Fruit fly (Drosophila melanogaster) whole organism, embryonic: ENCODE results near the gene ocn.
A peak's percentile ranks its signal among the peaks of the same experiment; 100 is the strongest.

Experiments
- Bgb ChIP-seq: fragments of 200-800 bp; sonication (Bioruptor generic); IDR thresholded peaks from 2 replicates; pipeline ENCODE4 v1.3.6; 2022; ENCODE audit warnings: missing biosample characterization, missing genetic modification characterization; ENCODE audit not compliant: partially characterized antibody
- CG12744 ChIP-seq: fragments of 200-800 bp; sonication (Bioruptor generic); optimal IDR thresholded peaks from 2 replicates; lab custom pipeline; 2016; ENCODE audit warnings: missing biosample characterization, missing genetic modification characterization
- CG12769 ChIP-seq: fragments of 200-800 bp; sonication (Bioruptor generic); optimal IDR thresholded peaks from 2 replicates; lab custom pipeline; 2019; ENCODE audit warnings: missing biosample characterization, mild to moderate bottlenecking, missing genetic modification characterization, moderate library complexity
- CG13123 ChIP-seq: fragments of 200-800 bp; sonication (Bioruptor generic); optimal IDR thresholded peaks from 2 replicates; lab custom pipeline; 2016; ENCODE audit warnings: missing biosample characterization, missing genetic modification characterization
- CG13775 ChIP-seq: fragments of 200-800 bp; sonication (Bioruptor generic); optimal IDR thresholded peaks from 3 replicates; lab custom pipeline; 2017; ENCODE audit warnings: missing biosample characterization, mild to moderate bottlenecking, missing genetic modification characterization
- CG14441 ChIP-seq: fragments of 200-800 bp; sonication (Bioruptor generic); IDR thresholded peaks from 2 replicates; pipeline ENCODE4 v1.3.6; 2022; ENCODE audit warnings: missing biosample characterization, missing genetic modification characterization
- CG16815 ChIP-seq: fragments of 200-800 bp; sonication (Bioruptor generic); optimal IDR thresholded peaks from 3 replicates; lab custom pipeline; 2017; ENCODE audit warnings: missing biosample characterization, mild to moderate bottlenecking, missing genetic modification characterization
- CG17186 ChIP-seq: fragments of 200-800 bp; sonication (Bioruptor generic); optimal IDR thresholded peaks from 3 replicates; lab custom pipeline; 2017; ENCODE audit warnings: missing biosample characterization, missing genetic modification reagents, missing genetic modification characterization
- CG17361 ChIP-seq: fragments of 200-800 bp; sonication (Bioruptor generic); IDR thresholded peaks from 3 replicates; pipeline ENCODE4 v1.3.6; 2022; ENCODE audit warnings: missing biosample characterization, missing genetic modification characterization
- CG17385 ChIP-seq: fragments of 200-800 bp; sonication (Bioruptor generic); optimal IDR thresholded peaks from 3 replicates; lab custom pipeline; 2018; ENCODE audit warnings: missing biosample characterization, mild to moderate bottlenecking, missing genetic modification characterization
- CG2875 ChIP-seq: fragments of 200-800 bp; sonication (Bioruptor generic); optimal IDR thresholded peaks from 2 replicates; lab custom pipeline; 2017; ENCODE audit warnings: missing biosample characterization, mild to moderate bottlenecking, missing genetic modification characterization, missing genetic modification reagents
- CG30431 ChIP-seq: fragments of 200-800 bp; sonication (Bioruptor generic); optimal IDR thresholded peaks from 2 replicates; lab custom pipeline; 2017; ENCODE audit warnings: missing biosample characterization, missing genetic modification characterization
- CG32532 ChIP-seq: fragments of 200-800 bp; sonication (Bioruptor generic); IDR thresholded peaks from 2 replicates; pipeline ENCODE4 v1.3.6; 2022; ENCODE audit warnings: missing biosample characterization, missing genetic modification characterization
- CG6791 ChIP-seq: fragments of 200-800 bp; sonication (Bioruptor generic); IDR thresholded peaks from 3 replicates; pipeline ENCODE4 v1.3.6; 2022; ENCODE audit warnings: missing biosample characterization, missing genetic modification characterization; ENCODE audit not compliant: partially characterized antibody
- CG8388 ChIP-seq: fragments of 200-800 bp; sonication (Bioruptor generic); optimal IDR thresholded peaks from 2 replicates; lab custom pipeline; 2019; ENCODE audit warnings: missing biosample characterization, mild to moderate bottlenecking, missing genetic modification characterization, moderate library complexity
- CG8478 ChIP-seq: fragments of >200 bp; optimal IDR thresholded peaks from 2 replicates; lab custom pipeline; 2018
- CG8924 ChIP-seq: fragments of 200-800 bp; optimal IDR thresholded peaks from 3 replicates; lab custom pipeline; 2019; ENCODE audit warnings: missing biosample characterization, mild to moderate bottlenecking, missing genetic modification characterization, moderate library complexity
- CG9797 ChIP-seq: fragments of 200-800 bp; sonication (Bioruptor generic); optimal IDR thresholded peaks from 3 replicates; lab custom pipeline; 2018; ENCODE audit warnings: missing biosample characterization, mild to moderate bottlenecking, missing genetic modification characterization
- CG9817 ChIP-seq: fragments of 200-800 bp; sonication (Bioruptor generic); optimal IDR thresholded peaks from 2 replicates; lab custom pipeline; 2018; ENCODE audit warnings: missing biosample characterization, mild to moderate bottlenecking, missing genetic modification characterization, moderate library complexity
- CG9932 ChIP-seq: fragments of 200-800 bp; sonication (Bioruptor generic); IDR thresholded peaks from 2 replicates; pipeline ENCODE4 v1.3.6; 2022; ENCODE audit warnings: missing biosample characterization, missing genetic modification characterization
- CoRest ChIP-seq: fragments of 200-800 bp; sonication (Bioruptor generic); optimal IDR thresholded peaks from 3 replicates; lab custom pipeline; 2018; ENCODE audit warnings: missing biosample characterization, mild to moderate bottlenecking, missing genetic modification characterization, moderate library complexity
- CrebB ChIP-seq: fragments of 200-800 bp; sonication (Bioruptor generic); optimal IDR thresholded peaks from 3 replicates; lab custom pipeline; 2018; ENCODE audit warnings: missing biosample characterization, mild to moderate bottlenecking, missing genetic modification characterization
- Gug ChIP-seq: fragments of 200-800 bp; sonication (Bioruptor generic); IDR thresholded peaks from 4 replicates; pipeline ENCODE4 v1.3.6; 2022; ENCODE audit warnings: missing biosample characterization, missing genetic modification characterization
- Meics ChIP-seq: fragments of 200-800 bp; sonication (Bioruptor generic); optimal IDR thresholded peaks from 2 replicates; lab custom pipeline; 2017; ENCODE audit warnings: missing biosample characterization, mild to moderate bottlenecking, missing genetic modification characterization
- NFAT ChIP-seq: fragments of 200-800 bp; sonication (Bioruptor generic); IDR thresholded peaks from 2 replicates; pipeline ENCODE4 v1.3.6; 2022; ENCODE audit warnings: missing biosample characterization, missing genetic modification characterization
- NK7.1 ChIP-seq: fragments of 200-800 bp; sonication (Bioruptor generic); optimal IDR thresholded peaks from 3 replicates; lab custom pipeline; 2016; ENCODE audit warnings: missing biosample characterization, missing genetic modification characterization
- Ssrp ChIP-seq: fragments of 200-800 bp; sonication (Bioruptor generic); optimal IDR thresholded peaks from 2 replicates; lab custom pipeline; 2018; ENCODE audit warnings: missing biosample characterization, mild to moderate bottlenecking, missing genetic modification characterization, moderate library complexity
- YL-1 ChIP-seq: fragments of 200-800 bp; sonication (Bioruptor generic); optimal IDR thresholded peaks from 3 replicates; lab custom pipeline; 2017; ENCODE audit warnings: missing biosample characterization, mild to moderate bottlenecking, missing genetic modification characterization
- amos ChIP-seq: fragments of 200-800 bp; sonication (Bioruptor generic); IDR thresholded peaks from 2 replicates; pipeline ENCODE4 v1.3.6; 2022; ENCODE audit warnings: missing biosample characterization, missing genetic modification characterization; ENCODE audit not compliant: partially characterized antibody
- ase ChIP-seq: fragments of 200-800 bp; sonication (Bioruptor generic); IDR thresholded peaks from 3 replicates; pipeline ENCODE4 v1.3.6; 2022; ENCODE audit warnings: missing biosample characterization, missing genetic modification characterization
- chm ChIP-seq: fragments of 200-800 bp; sonication (Bioruptor generic); IDR thresholded peaks from 2 replicates; pipeline ENCODE4 v1.3.6; 2022; ENCODE audit warnings: missing biosample characterization, missing genetic modification characterization
- ci ChIP-seq: fragments of 200-800 bp; sonication (Bioruptor generic); IDR thresholded peaks from 3 replicates; pipeline ENCODE4 v1.3.6; 2022; ENCODE audit warnings: missing biosample characterization, missing genetic modification characterization
- ems ChIP-seq: fragments of 200-800 bp; sonication (Bioruptor generic); optimal IDR thresholded peaks from 3 replicates; lab custom pipeline; 2016; ENCODE audit warnings: missing biosample characterization, missing genetic modification characterization
- gt ChIP-seq: fragments of 200-800 bp; sonication (Bioruptor generic); IDR thresholded peaks from 2 replicates; pipeline ENCODE4 v1.3.6; 2022; ENCODE audit warnings: missing biosample characterization, missing genetic modification characterization
- ken ChIP-seq: fragments of 200-800 bp; sonication (Bioruptor generic); IDR thresholded peaks from 3 replicates; pipeline ENCODE4 v1.3.6; 2022; ENCODE audit warnings: missing biosample characterization, missing genetic modification characterization
- lilli ChIP-seq: fragments of 200-800 bp; sonication (Bioruptor generic); optimal IDR thresholded peaks from 3 replicates; lab custom pipeline; 2016; ENCODE audit warnings: missing biosample characterization, missing genetic modification characterization
- lmd ChIP-seq: fragments of 200-800 bp; sonication (Bioruptor generic); IDR thresholded peaks from 2 replicates; pipeline ENCODE4 v1.3.6; 2022; ENCODE audit warnings: missing biosample characterization, missing genetic modification characterization
- lov ChIP-seq, 2 experiments: fragments of 200-800 bp in 1 of 2; fragments of >200 bp in 1 of 2; sonication (Bioruptor generic) in 1 of 2; IDR thresholded peaks in 1 of 2; optimal IDR thresholded peaks in 1 of 2; 2 replicates in 1 of 2; 3 replicates in 1 of 2; pipeline versions ENCODE4 v1.3.6 to Lab custom; 2017 to 2022; ENCODE audit warnings: missing biosample characterization in 1 of 2, missing genetic modification characterization in 1 of 2
- mam ChIP-seq: fragments of 200-800 bp; sonication (Bioruptor generic); optimal IDR thresholded peaks from 3 replicates; lab custom pipeline; 2016; ENCODE audit warnings: missing biosample characterization, missing genetic modification characterization
- nmo ChIP-seq: fragments of 200-800 bp; sonication (Bioruptor generic); optimal IDR thresholded peaks from 2 replicates; lab custom pipeline; 2018; ENCODE audit warnings: missing biosample characterization, mild to moderate bottlenecking, missing genetic modification characterization, moderate library complexity
- pan ChIP-seq, 4 experiments: fragments of >200 bp in 3 of 4; fragments of 200-800 bp in 1 of 4; sonication (Bioruptor generic) in 1 of 4; optimal IDR thresholded peaks in 3 of 4; IDR thresholded peaks in 1 of 4; 2 replicates each; pipeline versions ENCODE4 v1.3.6 to Lab custom; 2017 to 2022; ENCODE audit warnings: missing biosample characterization in 2 of 4, missing genetic modification characterization in 2 of 4, mixed read lengths in 1 of 4
- phol ChIP-seq: fragments of 200-800 bp; sonication (Bioruptor generic); optimal IDR thresholded peaks from 3 replicates; lab custom pipeline; 2018; ENCODE audit warnings: missing biosample characterization, mild to moderate bottlenecking, missing genetic modification characterization, moderate library complexity
- sisA ChIP-seq: fragments of 200-800 bp; sonication (Bioruptor generic); IDR thresholded peaks from 2 replicates; pipeline ENCODE4 v1.3.6; 2022; ENCODE audit warnings: missing biosample characterization, missing genetic modification characterization
- sob ChIP-seq: fragments of 200-800 bp; sonication (Bioruptor generic); IDR thresholded peaks from 2 replicates; pipeline ENCODE4 v1.3.6; 2022; ENCODE audit warnings: missing biosample characterization, missing genetic modification characterization
- stc ChIP-seq: fragments of 200-800 bp; sonication (Bioruptor generic); IDR thresholded peaks from 2 replicates; pipeline ENCODE4 v1.3.6; 2022; ENCODE audit warnings: missing biosample characterization, missing genetic modification characterization
- vvl ChIP-seq: fragments of 200-800 bp; sonication (Bioruptor generic); IDR thresholded peaks from 2 replicates; pipeline ENCODE4 v1.3.6; 2022; ENCODE audit warnings: missing biosample characterization, missing genetic modification characterization
- yki ChIP-seq: fragments of >200 bp; optimal IDR thresholded peaks from 3 replicates; lab custom pipeline; 2018
- zfh2 ChIP-seq: fragments of 200-800 bp; sonication (Bioruptor generic); optimal IDR thresholded peaks from 2 replicates; lab custom pipeline; 2016; ENCODE audit warnings: missing biosample characterization, missing genetic modification characterization

ocn gene

dm6 chr3R:30055915-30056544 lies 18.5 kb upstream of the ocn start, which contains the start of the genes Rpp14b and spn-A (continued):
- TF ChIP-seq CG17385 (GFP tag; lab: Kevin White, UChicago) (peak; percentile 3), CG14441 (GFP tag; lab: Robert Waterston, UW) (peak; percentile 41; the same call in 1 of the 2 replicates), phol (tag; lab: Kevin White, UChicago) (peak; percentile 11), CrebB (tag; lab: Kevin White, UChicago) (no peak), YL-1 (GFP tag; lab: Kevin White, UChicago) (peak; percentile 43), vvl (GFP tag; lab: Robert Waterston, UW) (peak; percentile 48; the same call in 1 of the 2 replicates), CG13123 (GFP tag; lab: Kevin White, UChicago) (no peak), lmd (peak; percentile 29; the same call in 1 of the 2 replicates), amos (GFP tag; lab: Robert Waterston, UW) (no peak; the same call in 1 of the 2 replicates), Ssrp (tag; lab: Kevin White, UChicago) (peak; percentile 11), CG9817 (peak; percentile 28), Gug (GFP tag; lab: Robert Waterston, UW) (peak; percentile 53; the same call in 2 of the 4 replicates), lov (optimal IDR thresholded peaks at IDR 0.05; lab: Kevin White, UChicago) (no peak), lov (GFP tag; IDR thresholded peaks at IDR 0.05; lab: Robert Waterston, UW) (0 out of 3 replicates have a peak, but pooled peaks have one; percentile 50), CG17186 (GFP tag; lab: Kevin White, UChicago) (no peak), CG8478 (lab: Kevin White, UChicago) (no peak), CG8388 (peak; percentile 8), chm (GFP tag; lab: Robert Waterston, UW) (0 out of 2 replicates have a peak, but pooled peaks have one; percentile 19), CG30431 (no peak), Bgb (GFP tag; lab: Robert Waterston, UW) (0 out of 2 replicates have a peak, but pooled peaks have one; percentile 13), NFAT (0 out of 2 replicates have a peak, but pooled peaks have one; percentile 11), zfh2 (GFP tag; lab: Kevin White, UChicago) (peak; percentile 35), CG17361 (GFP tag; lab: Robert Waterston, UW) (no peak; the same call in 2 of the 3 replicates), CG9797 (GFP tag; lab: Kevin White, UChicago) (no peak), ci (GFP tag; lab: Robert Waterston, UW) (peak; percentile 43; the same call in 2 of the 3 replicates), CG6791 (GFP tag; lab: Robert Waterston, UW) (no peak), gt (GFP tag; lab: Robert Waterston, UW) (no peak), CG13775 (peak; percentile 40), NK7.1 (GFP tag; lab: Kevin White, UChicago) (no peak), mam (GFP tag; lab: Kevin White, UChicago) (peak; percentile 17), pan (optimal IDR thresholded peaks at IDR 0.05; lab: Kevin White, UChicago) (no peak), pan (GFP tag; optimal IDR thresholded peaks at IDR 0.05 in 1 of 2, IDR thresholded peaks at IDR 0.05 in 1 of 2) (no peak), CG16815 (peak; percentile 17), yki (peak; percentile 47), CG8924 (no peak), ems (GFP tag; lab: Kevin White, UChicago) (no peak), ken (peak; percentile 29; the same call in 1 of the 3 replicates), CG12744 (GFP tag; lab: Kevin White, UChicago) (no peak), CG9932 (GFP tag; lab: Robert Waterston, UW) (peak; percentile 71), ase (GFP tag; lab: Robert Waterston, UW) (0 out of 3 replicates have a peak, but pooled peaks have one; percentile 16), stc (0 out of 2 replicates have a peak, but pooled peaks have one; percentile 24), lilli (GFP tag; lab: Kevin White, UChicago) (peak; percentile 37), Meics (GFP tag; lab: Kevin White, UChicago) (peak; percentile 30), nmo (GFP tag; lab: Kevin White, UChicago) (no peak), sisA (GFP tag; lab: Robert Waterston, UW) (peak; percentile 25; the same call in 1 of the 2 replicates), CG2875 (no peak), sob (GFP tag; lab: Robert Waterston, UW) (peak; percentile 26; the same call in 1 of the 2 replicates), CG32532 (GFP tag; lab: Robert Waterston, UW) (peak; percentile 28; the same call in 1 of the 2 replicates), CG12769 (tag; lab: Kevin White, UChicago) (peak; percentile 43), CoRest (tag; lab: Kevin White, UChicago) (peak; percentile 14)
